Fruit fly (Drosophila melanogaster) whole organism, prepupa: Measurements from ENCODE around the gene CG9512.

Source experiments
- CG4318 ChIP-seq: fragments of 200-800 bp; sonication (Bioruptor generic); optimal IDR thresholded peaks from 3 replicates; lab custom pipeline; 2017; ENCODE audit warnings: missing biosample characterization, mild to moderate bottlenecking, missing genetic modification characterization
- Eip93F ChIP-seq: fragments of 200-800 bp; sonication (Bioruptor generic); optimal IDR thresholded peaks from 2 replicates; lab custom pipeline; 2016; ENCODE audit warnings: missing biosample characterization, mild to moderate bottlenecking, missing genetic modification characterization
- dsx ChIP-seq: fragments of 200-800 bp; optimal IDR thresholded peaks from 3 replicates; lab custom pipeline; 2019; ENCODE audit warnings: missing biosample characterization, mild to moderate bottlenecking, missing genetic modification characterization, moderate library complexity; ENCODE audit not compliant: poor library complexity, severe bottlenecking
- fd85E ChIP-seq: fragments of 200-800 bp; sonication (Bioruptor generic); optimal IDR thresholded peaks from 3 replicates; lab custom pipeline; 2016; ENCODE audit warnings: missing biosample characterization, missing genetic modification characterization
- svp ChIP-seq: fragments of 200-800 bp; sonication (Bioruptor generic); peaks from one replicate; lab custom pipeline; 2016; ENCODE audit warnings: missing biosample characterization, missing genetic modification characterization

dm6 chrX:14949227-14949626, 43.9 kb upstream of the CG9512 start:
- TF ChIP-seq svp (GFP tag; lab: Kevin White, UChicago): peak; percentile 92
- no peak for TF ChIP-seq CG4318 (GFP tag; lab: Kevin White, UChicago)
- TF ChIP-seq dsx: no peak
- peak; percentile 33 for TF ChIP-seq Eip93F (GFP tag; lab: Kevin White, UChicago)
- TF ChIP-seq fd85E (GFP tag; lab: Kevin White, UChicago): no peak
